Worm (Caenorhabditis elegans) whole organism, early embryonic: ENCODE data around the gene H37A05.2.

Experiments
- B0310.2 ChIP-seq: sonication (generic microtip); optimal IDR thresholded peaks from 2 replicates; lab custom pipeline; 2016; ENCODE audit warnings: mild to moderate bottlenecking, missing genetic modification characterization, missing compliant biosample characterization
- F13C5.2 ChIP-seq: sonication (generic microtip); optimal IDR thresholded peaks from 2 replicates; lab custom pipeline; 2017; ENCODE audit warnings: mild to moderate bottlenecking, missing genetic modification characterization, inconsistent platforms, missing compliant biosample characterization
- aly-1 ChIP-seq: sonication (generic microtip); optimal IDR thresholded peaks from 2 replicates; lab custom pipeline; 2016; ENCODE audit warnings: missing genetic modification characterization, missing compliant biosample characterization
- ama-1 ChIP-seq: fragments of 150-350 bp; optimal IDR thresholded peaks from 2 replicates; lab custom pipeline; 2014
- ceh-13 ChIP-seq: fragments of 200-800 bp; sonication (Bioruptor generic); optimal IDR thresholded peaks from 2 replicates; lab custom pipeline; 2018; ENCODE audit warnings: mild to moderate bottlenecking, missing genetic modification characterization, missing compliant biosample characterization
- ceh-36 ChIP-seq: sonication (generic microtip); optimal IDR thresholded peaks from 2 replicates; lab custom pipeline; 2016; ENCODE audit warnings: missing genetic modification characterization, inconsistent platforms, missing compliant biosample characterization
- ets-7 ChIP-seq: sonication (generic microtip); optimal IDR thresholded peaks from 2 replicates; lab custom pipeline; 2016; ENCODE audit warnings: missing genotype, missing genetic modification characterization, missing compliant biosample characterization
- flt-1 ChIP-seq: fragments of 200-800 bp; sonication (Bioruptor generic); IDR thresholded peaks from 2 replicates; pipeline ENCODE4 v1.3.6; 2022; ENCODE audit warnings: missing genetic modification characterization, missing compliant biosample characterization
- hmbx-1 ChIP-seq: sonication (generic microtip); optimal IDR thresholded peaks from 2 replicates; lab custom pipeline; 2016; ENCODE audit warnings: mild to moderate bottlenecking, missing genetic modification characterization, missing compliant biosample characterization
- hmg-4 ChIP-seq: fragments of 200-800 bp; sonication (Bioruptor generic); optimal IDR thresholded peaks from 2 replicates; lab custom pipeline; 2018; ENCODE audit warnings: mild to moderate bottlenecking, missing genetic modification characterization, missing compliant biosample characterization
- hnd-1 ChIP-seq: sonication (generic microtip); optimal IDR thresholded peaks from 2 replicates; lab custom pipeline; 2016; ENCODE audit warnings: missing genetic modification characterization, missing compliant biosample characterization
- pes-1 ChIP-seq: fragments of 200-800 bp; sonication (Bioruptor generic); IDR thresholded peaks from 2 replicates; pipeline ENCODE4 v1.3.6; 2022; ENCODE audit warnings: missing genetic modification reagents, missing genetic modification characterization, missing compliant biosample characterization
- scrt-1 ChIP-seq: fragments of 200-800 bp; sonication (Bioruptor generic); IDR thresholded peaks from 2 replicates; pipeline ENCODE4 v1.3.6; 2022; ENCODE audit warnings: missing genetic modification characterization, missing compliant biosample characterization
- sea-1 ChIP-seq: fragments of 200-800 bp; sonication (Bioruptor generic); conservative IDR thresholded peaks from 2 replicates; pipeline ENCODE4 v1.3.6; 2022; ENCODE audit warnings: missing genetic modification characterization, missing compliant biosample characterization
- tbx-11 ChIP-seq: fragments of 200-800 bp; sonication (Bioruptor generic); IDR thresholded peaks from 2 replicates; pipeline ENCODE4 v1.3.6; 2022; ENCODE audit warnings: missing genetic modification characterization, missing compliant biosample characterization
- tbx-37 ChIP-seq: fragments of 200-800 bp; sonication (Bioruptor generic); conservative IDR thresholded peaks from 2 replicates; pipeline ENCODE4 v1.3.6; 2022; ENCODE audit warnings: missing genetic modification reagents, missing genetic modification characterization, missing compliant biosample characterization
- tra-4 ChIP-seq: sonication (generic microtip); optimal IDR thresholded peaks from 2 replicates; lab custom pipeline; 2017; ENCODE audit warnings: missing genetic modification characterization, missing compliant biosample characterization

H37A05.2 gene

ce11 chrV:13609806-13610205 is 24.2 kb downstream of the H37A05.2 start:
- no peak for TF ChIP-seq pes-1 (GFP tag; lab: Robert Waterston, UW)

- TF ChIP-seq ets-7 (tag; lab: Kevin White, UChicago) (no peak), ama-1 (lab: Kevin White, UChicago) (no peak), aly-1 (tag; lab: Kevin White, UChicago) (no peak), tbx-37 (no peak), ceh-13 (no peak), hmg-4 (GFP tag; lab: Kevin White, UChicago) (no peak), scrt-1 (GFP tag; lab: Robert Waterston, UW) (no peak), tbx-11 (GFP tag; lab: Robert Waterston, UW) (no peak), F13C5.2 (tag; lab: Kevin White, UChicago) (no peak), flt-1 (GFP tag; lab: Robert Waterston, UW) (no peak), pes-1 (GFP tag; lab: Robert Waterston, UW) (no peak), sea-1 (GFP tag; lab: Robert Waterston, UW) (no peak), tra-4 (tag; lab: Kevin White, UChicago) (no peak), hnd-1 (no peak), B0310.2 (no peak)
Measured at ce11 chrV:13608486-13608885, 25.6 kb downstream of the H37A05.2 start.

DNA sequence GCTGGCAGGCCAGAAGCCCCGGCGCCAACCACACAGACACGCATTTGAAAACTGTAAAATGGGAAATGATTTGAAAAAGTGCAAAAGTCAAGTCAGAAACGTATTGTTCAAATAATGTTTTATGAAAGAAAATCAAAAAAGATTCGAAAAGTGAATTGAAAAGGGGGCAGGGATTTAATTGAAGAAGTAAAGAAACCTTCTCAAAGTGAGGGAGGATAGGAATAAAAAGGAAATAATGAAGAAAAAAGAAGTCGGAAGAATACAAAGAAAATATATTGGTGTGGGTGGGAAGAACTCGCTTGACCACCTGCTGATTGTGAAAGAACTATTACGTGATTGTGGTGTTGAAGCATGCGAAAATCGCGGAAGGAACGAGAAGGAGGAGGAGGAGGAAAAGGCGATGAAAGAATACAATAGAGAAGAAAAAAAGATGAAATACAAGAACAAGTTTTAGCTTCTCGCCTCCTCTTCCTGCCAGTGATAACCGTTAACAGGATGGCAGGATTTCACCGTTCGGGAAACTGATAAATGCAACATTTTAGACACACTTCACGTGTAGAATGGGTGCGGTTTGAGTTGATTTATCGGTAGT is 27.3 kb downstream of the H37A05.2 start, which contains the start of gene fmo-4:
fmo-4 (minus strand) TSS at position 51 of the 592 bp plus-strand sequence.
- TF ChIP-seq hmg-4 (GFP tag; lab: Kevin White, UChicago) (no peak), tbx-11 (GFP tag; lab: Robert Waterston, UW) (no peak), pes-1 (GFP tag; lab: Robert Waterston, UW) (no peak), ceh-13 (no peak), tra-4 (tag; lab: Kevin White, UChicago) (no peak), ets-7 (tag; lab: Kevin White, UChicago) (no peak), sea-1 (GFP tag; lab: Robert Waterston, UW) (no peak), F13C5.2 (tag; lab: Kevin White, UChicago) (no peak), B0310.2 (no peak), tbx-37 (no peak), flt-1 (GFP tag; lab: Robert Waterston, UW) (no peak), scrt-1 (GFP tag; lab: Robert Waterston, UW) (no peak), ama-1 (lab: Kevin White, UChicago) (no peak), hnd-1 (no peak)

DNA sequence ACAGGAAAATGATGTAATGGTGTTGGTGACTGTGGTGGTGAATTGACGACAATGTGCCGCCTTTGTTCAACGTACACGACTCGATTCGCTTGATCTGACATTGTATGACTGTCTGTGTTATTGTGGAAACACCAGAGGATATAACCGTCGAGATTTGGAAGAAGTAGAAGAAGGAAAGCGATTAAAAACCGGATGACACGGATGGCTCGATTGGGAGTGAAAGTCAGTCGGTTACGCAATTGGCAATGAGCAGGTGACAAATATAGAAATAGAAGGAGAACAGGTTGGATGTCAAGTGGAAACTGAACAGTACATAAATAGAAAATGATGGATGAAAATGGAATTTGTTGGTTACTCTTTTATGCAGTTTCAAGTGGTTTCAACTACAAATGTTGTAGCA is 33.2 kb downstream of the H37A05.2 start, which contains the start of gene rdy-2:
rdy-2 (minus strand) TSS at position 101 of the 400 bp plus-strand sequence.
- TF ChIP-seq F13C5.2 (tag; lab: Kevin White, UChicago) (no peak), tbx-37 (no peak), hmbx-1 (tag; lab: Kevin White, UChicago) (no peak), sea-1 (GFP tag; lab: Robert Waterston, UW) (no peak), ama-1 (lab: Kevin White, UChicago) (no peak), tra-4 (tag; lab: Kevin White, UChicago) (no peak), hmg-4 (GFP tag; lab: Kevin White, UChicago) (no peak), tbx-11 (GFP tag; lab: Robert Waterston, UW) (no peak), ceh-13 (no peak), flt-1 (GFP tag; lab: Robert Waterston, UW) (no peak), scrt-1 (GFP tag; lab: Robert Waterston, UW) (no peak), ets-7 (tag; lab: Kevin White, UChicago) (no peak), aly-1 (tag; lab: Kevin White, UChicago) (no peak), B0310.2 (no peak), hnd-1 (no peak), ceh-36 (tag; lab: Kevin White, UChicago) (no peak), pes-1 (GFP tag; lab: Robert Waterston, UW) (no peak)

ce11 chrV:13598370-13598769 is 35.7 kb downstream of the H37A05.2 start:
- TF ChIP-seq ets-7 (tag; lab: Kevin White, UChicago) (no peak), scrt-1 (GFP tag; lab: Robert Waterston, UW) (no peak), B0310.2 (no peak), hmbx-1 (tag; lab: Kevin White, UChicago) (no peak), aly-1 (tag; lab: Kevin White, UChicago) (no peak), tra-4 (tag; lab: Kevin White, UChicago) (no peak), ceh-13 (no peak), ceh-36 (tag; lab: Kevin White, UChicago) (no peak), sea-1 (GFP tag; lab: Robert Waterston, UW) (no peak), pes-1 (GFP tag; lab: Robert Waterston, UW) (no peak), flt-1 (GFP tag; lab: Robert Waterston, UW) (no peak), hmg-4 (GFP tag; lab: Kevin White, UChicago) (no peak), hnd-1 (no peak), tbx-11 (GFP tag; lab: Robert Waterston, UW) (no peak), F13C5.2 (tag; lab: Kevin White, UChicago) (no peak), ama-1 (lab: Kevin White, UChicago) (no peak), tbx-37 (no peak)

DNA sequence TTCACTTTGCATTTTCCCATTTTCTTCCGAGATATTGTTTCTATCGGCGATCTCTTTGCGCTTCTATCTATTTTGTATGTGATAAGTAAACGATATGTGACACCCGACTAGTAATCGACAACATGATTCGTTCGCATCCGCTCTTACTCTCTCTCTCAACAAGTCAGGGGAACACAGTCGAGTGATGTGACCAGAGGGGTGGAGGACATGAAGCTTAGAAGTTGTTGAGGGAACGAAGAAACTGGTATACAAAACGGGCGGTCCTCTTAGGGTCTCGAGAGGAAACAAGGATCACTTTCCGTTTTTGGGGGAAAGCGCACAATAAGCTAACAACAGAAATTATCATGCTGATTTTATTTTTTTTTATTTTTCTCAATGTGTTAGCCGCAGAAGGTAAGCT is 41.0 kb downstream of the H37A05.2 start, which contains the start of gene F53F4.4:
F53F4.4 (plus strand) TSS at position 301 of the 400 bp plus-strand sequence.
- no peak for TF ChIP-seq hmbx-1 (tag; lab: Kevin White, UChicago)
- no peak for TF ChIP-seq aly-1 (tag; lab: Kevin White, UChicago)

ce11 chrV:13591504-13592174 is 42.4 kb downstream of the H37A05.2 start, which contains the start of gene tbcb-1:
tbcb-1 (plus strand) TSS chrV:13592124.
- TF ChIP-seq ama-1 (lab: Kevin White, UChicago) (no peak), sea-1 (GFP tag; lab: Robert Waterston, UW) (no peak), ets-7 (tag; lab: Kevin White, UChicago) (no peak), tbx-37 (no peak), scrt-1 (GFP tag; lab: Robert Waterston, UW) (no peak), tbx-11 (GFP tag; lab: Robert Waterston, UW) (no peak), F13C5.2 (tag; lab: Kevin White, UChicago) (no peak), pes-1 (GFP tag; lab: Robert Waterston, UW) (no peak), aly-1 (tag; lab: Kevin White, UChicago) (no peak), ceh-36 (tag; lab: Kevin White, UChicago) (no peak), flt-1 (GFP tag; lab: Robert Waterston, UW) (no peak), B0310.2 (no peak), hmg-4 (GFP tag; lab: Kevin White, UChicago) (no peak), ceh-13 (no peak), hnd-1 (no peak), hmbx-1 (tag; lab: Kevin White, UChicago) (no peak), tra-4 (tag; lab: Kevin White, UChicago) (no peak)
